Worm (Caenorhabditis elegans) whole organism, late embryonic: Measurements from ENCODE around the gene W04E12.3.

Experiments used
- K09A11.1 ChIP-seq: sonication (generic microtip); optimal IDR thresholded peaks from 2 replicates; lab custom pipeline; 2017; ENCODE audit warnings: antibody characterized with exemption, mild to moderate bottlenecking, missing genetic modification characterization, missing compliant biosample characterization; ENCODE audit not compliant: insufficient read depth
- ama-1 ChIP-seq: fragments of 150-350 bp; optimal IDR thresholded peaks from 2 replicates; lab custom pipeline; 2014
- che-1 ChIP-seq: sonication (generic microtip); optimal IDR thresholded peaks from 2 replicates; lab custom pipeline; 2016; ENCODE audit warnings: mild to moderate bottlenecking, missing genetic modification characterization, missing compliant biosample characterization
- dmd-4 ChIP-seq: sonication (generic microtip); optimal IDR thresholded peaks from 2 replicates; lab custom pipeline; 2016; ENCODE audit warnings: borderline replicate concordance, missing genetic modification characterization, missing compliant biosample characterization
- fkh-10 ChIP-seq: fragments of 150-350 bp; optimal IDR thresholded peaks from 2 replicates; lab custom pipeline; 2014; ENCODE audit warnings: missing biosample characterization, missing genetic modification reagents, missing genetic modification characterization
- gmeb-2 ChIP-seq: sonication (generic microtip); optimal IDR thresholded peaks from 2 replicates; lab custom pipeline; 2016; ENCODE audit warnings: missing genetic modification characterization, inconsistent platforms, missing compliant biosample characterization
- hlh-15 ChIP-seq: sonication (generic microtip); optimal IDR thresholded peaks from 2 replicates; lab custom pipeline; 2016; ENCODE audit warnings: missing genetic modification characterization, missing compliant biosample characterization
- hlh-30 ChIP-seq: sonication (generic microtip); optimal IDR thresholded peaks from 2 replicates; lab custom pipeline; 2017; ENCODE audit warnings: antibody characterized with exemption, missing genetic modification characterization, missing compliant biosample characterization; ENCODE audit not compliant: insufficient read depth
- madf-2 ChIP-seq: sonication (generic microtip); optimal IDR thresholded peaks from 2 replicates; lab custom pipeline; 2017; ENCODE audit warnings: missing genetic modification characterization, missing compliant biosample characterization
- nfya-1 ChIP-seq: sonication (generic microtip); optimal IDR thresholded peaks from 2 replicates; lab custom pipeline; 2017; ENCODE audit warnings: missing genetic modification characterization, mild to moderate bottlenecking, missing compliant biosample characterization, antibody characterized with exemption, moderate library complexity
- pat-9 ChIP-seq: fragments of 200-800 bp; sonication (Bioruptor generic); optimal IDR thresholded peaks from 2 replicates; lab custom pipeline; 2018; ENCODE audit warnings: mild to moderate bottlenecking, missing genetic modification characterization, moderate library complexity, missing compliant biosample characterization
- sdc-2 ChIP-seq: sonication (generic microtip); optimal IDR thresholded peaks from 2 replicates; lab custom pipeline; 2016; ENCODE audit warnings: missing genotype, missing genetic modification characterization, missing compliant biosample characterization
- sox-4 ChIP-seq: sonication (generic microtip); optimal IDR thresholded peaks from 2 replicates; lab custom pipeline; 2017; ENCODE audit warnings: mild to moderate bottlenecking, missing genetic modification characterization, inconsistent platforms, missing compliant biosample characterization
- syd-9 ChIP-seq: sonication (generic microtip); optimal IDR thresholded peaks from 2 replicates; lab custom pipeline; 2016; ENCODE audit warnings: mild to moderate bottlenecking, missing genetic modification characterization, moderate library complexity, missing compliant biosample characterization

ce11 chrV:19767719-19768118 lies 26.0 kb downstream of the W04E12.3 start:
- no peak for TF ChIP-seq che-1 (tag; lab: Kevin White, UChicago)
- no peak for TF ChIP-seq sdc-2
- TF ChIP-seq ama-1 (lab: Kevin White, UChicago), result no peak
- no peak for TF ChIP-seq pat-9 (tag; lab: Kevin White, UChicago)
- no peak for TF ChIP-seq syd-9
- peak; percentile 77 for TF ChIP-seq nfya-1 (tag; lab: Kevin White, UChicago)
- TF ChIP-seq dmd-4 (tag; lab: Kevin White, UChicago), result no peak
- TF ChIP-seq hlh-15 (tag; lab: Kevin White, UChicago), result no peak
- TF ChIP-seq hlh-30 (tag; lab: Kevin White, UChicago), result no peak
- TF ChIP-seq gmeb-2, result no peak
- no peak for TF ChIP-seq sox-4 (tag; lab: Kevin White, UChicago)
- TF ChIP-seq madf-2, result no peak
- TF ChIP-seq K09A11.1 (tag; lab: Kevin White, UChicago), result no peak
- TF ChIP-seq fkh-10, result no peak
